Fruit fly (Drosophila melanogaster): Measurements from ENCODE around the gene CG31550.

- TF ChIP-seq usp (GFP tag; optimal IDR thresholded peaks at IDR 0.05) (no peak), EcR (GFP tag; optimal IDR thresholded peaks at IDR 0.05) (no peak)
These were observed 29.4 kb downstream of the CG31550 start for dm6 chr3R:5514759-5515158.

Data from whole organism.